Worm (Caenorhabditis elegans) whole organism, midembryonic: Measurements from ENCODE around the gene F43E2.11.

Experiments
- flt-1 ChIP-seq: fragments of 200-800 bp; sonication (Bioruptor generic); IDR thresholded peaks from 2 replicates; pipeline ENCODE4 v1.3.6; 2022; ENCODE audit warnings: missing genetic modification characterization, missing compliant biosample characterization
- med-1 ChIP-seq: sonication (generic microtip); optimal IDR thresholded peaks from 2 replicates; lab custom pipeline; 2017; ENCODE audit warnings: missing genetic modification characterization, mild to moderate bottlenecking, missing compliant biosample characterization, antibody characterized with exemption, missing genetic modification reagents; ENCODE audit not compliant: insufficient read depth
- tab-1 ChIP-seq: fragments of 200-800 bp; sonication (Bioruptor generic); IDR thresholded peaks from 2 replicates; pipeline ENCODE4 v1.3.6; 2022; ENCODE audit warnings: missing genetic modification characterization, missing compliant biosample characterization
- ztf-29 ChIP-seq: fragments of 200-800 bp; sonication (Bioruptor generic); IDR thresholded peaks from 2 replicates; pipeline ENCODE4 v1.3.6; 2022; ENCODE audit warnings: missing genetic modification reagents, missing genetic modification characterization, missing compliant biosample characterization

- TF ChIP-seq ztf-29 (GFP tag; lab: Robert Waterston, UW) = no peak
- TF ChIP-seq tab-1 (GFP tag; lab: Robert Waterston, UW) = no peak
- peak; percentile 11 for TF ChIP-seq med-1 (GFP tag; lab: Kevin White, UChicago)
- no peak for TF ChIP-seq flt-1 (GFP tag; lab: Robert Waterston, UW)
Observed at ce11 chrII:7374143-7374542, 4.0 kb upstream of the F43E2.11 start, which contains the start of the genes mtch-1 and rpb-4.
